Worm (Caenorhabditis elegans) whole organism, L1 larva: ENCODE measurements around the gene F58E6.6.

Source experiments
- C04F5.9 ChIP-seq: sonication (generic microtip); optimal IDR thresholded peaks from 2 replicates; lab custom pipeline; 2016; ENCODE audit warnings: missing genetic modification characterization, missing compliant biosample characterization
- C16A3.4 ChIP-seq: fragments of 150-350 bp; optimal IDR thresholded peaks from 2 replicates; lab custom pipeline; 2014; ENCODE audit warnings: missing biosample characterization, missing genetic modification characterization
- C34B4.2 ChIP-seq: sonication (generic microtip); optimal IDR thresholded peaks from 2 replicates; lab custom pipeline; 2017; ENCODE audit warnings: mild to moderate bottlenecking, missing genetic modification characterization, missing compliant biosample characterization
- F16B12.6 ChIP-seq: fragments of 150-350 bp; optimal IDR thresholded peaks from 2 replicates; lab custom pipeline; 2014; ENCODE audit warnings: missing biosample characterization, missing genetic modification characterization
- alr-1 ChIP-seq: fragments of 200-800 bp; sonication (Bioruptor generic); optimal IDR thresholded peaks from 2 replicates; lab custom pipeline; 2018; ENCODE audit warnings: borderline replicate concordance, mild to moderate bottlenecking, missing genetic modification characterization, missing compliant biosample characterization
- aly-2 ChIP-seq: fragments of 150-350 bp; optimal IDR thresholded peaks from 2 replicates; lab custom pipeline; 2014; ENCODE audit warnings: missing biosample characterization, missing genetic modification characterization
- ama-1 ChIP-seq: fragments of 150-350 bp; optimal IDR thresholded peaks from 2 replicates; lab custom pipeline; 2014
- ceh-63 ChIP-seq: fragments of 200-800 bp; sonication (Bioruptor generic); optimal IDR thresholded peaks from 2 replicates; lab custom pipeline; 2018; ENCODE audit warnings: mild to moderate bottlenecking, missing genetic modification characterization, missing compliant biosample characterization
- ceh-82 ChIP-seq, 3 experiments: fragments of 150-350 bp in 1 of 3; sonication (generic microtip) in 2 of 3; optimal IDR thresholded peaks; 2 replicates each; lab custom pipeline; 2014 to 2017; ENCODE audit warnings: missing biosample characterization in 3 of 3, missing genetic modification characterization in 3 of 3
- ceh-88 ChIP-seq: fragments of 200-800 bp; sonication (Bioruptor generic); IDR thresholded peaks from 2 replicates; pipeline ENCODE4 v1.3.6; 2022; ENCODE audit warnings: missing genetic modification characterization, missing compliant biosample characterization
- dpl-1 ChIP-seq, 3 experiments: fragments of 150-350 bp in 2 of 3; sonication (generic microtip) in 1 of 3; optimal IDR thresholded peaks; 2 replicates each; lab custom pipeline; 2014 to 2017; ENCODE audit warnings: missing biosample characterization in 3 of 3, missing genetic modification characterization in 3 of 3, missing genetic modification reagents in 3 of 3
- dsc-1 ChIP-seq: sonication (generic microtip); optimal IDR thresholded peaks from 2 replicates; lab custom pipeline; 2016; ENCODE audit warnings: mild to moderate bottlenecking, missing genetic modification characterization, missing compliant biosample characterization
- efl-1 ChIP-seq, 4 experiments: fragments of 150-350 bp; optimal IDR thresholded peaks in 3 of 4; peaks in 1 of 4; 1 replicate in 1 of 4; 2 replicates in 3 of 4; lab custom pipeline; 2014; ENCODE audit warnings: missing biosample characterization in 2 of 4, missing genetic modification characterization in 2 of 4, missing genetic modification reagents in 2 of 4
- efl-3 ChIP-seq: fragments of 200-800 bp; sonication (Bioruptor generic); optimal IDR thresholded peaks from 2 replicates; lab custom pipeline; 2018; ENCODE audit warnings: mild to moderate bottlenecking, missing genetic modification characterization, missing compliant biosample characterization
- egl-13 ChIP-seq: sonication (generic microtip); optimal IDR thresholded peaks from 2 replicates; lab custom pipeline; 2016; ENCODE audit warnings: missing genotype, missing genetic modification reagents, missing genetic modification characterization, missing compliant biosample characterization
- egl-27 ChIP-seq, 2 experiments: fragments of 150-350 bp in 1 of 2; sonication (generic microtip); optimal IDR thresholded peaks; 3 replicates each; lab custom pipeline; 2017 to 2018; ENCODE audit warnings: missing biosample characterization in 2 of 2, missing genetic modification characterization in 2 of 2, missing genetic modification reagents in 2 of 2
- fos-1 ChIP-seq: fragments of 150-350 bp; optimal IDR thresholded peaks from 2 replicates; lab custom pipeline; 2014; ENCODE audit warnings: missing biosample characterization, missing genetic modification characterization
- grh-1 ChIP-seq: fragments of 200-800 bp; sonication (Bioruptor generic); IDR thresholded peaks from 2 replicates; pipeline ENCODE4 v1.3.6; 2022; ENCODE audit warnings: missing genetic modification reagents, missing genetic modification characterization, missing compliant biosample characterization
- hlh-17 ChIP-seq: fragments of 200-800 bp; sonication (Bioruptor generic); optimal IDR thresholded peaks from 2 replicates; lab custom pipeline; 2018; ENCODE audit warnings: missing genetic modification characterization, mild to moderate bottlenecking, missing compliant biosample characterization, moderate library complexity, borderline replicate concordance
- hlh-4 ChIP-seq: sonication (generic microtip); optimal IDR thresholded peaks from 2 replicates; lab custom pipeline; 2016; ENCODE audit warnings: mild to moderate bottlenecking, missing genetic modification characterization, missing compliant biosample characterization
- irx-1 ChIP-seq: sonication (generic microtip); optimal IDR thresholded peaks from 2 replicates; lab custom pipeline; 2016; ENCODE audit warnings: missing genetic modification characterization, missing compliant biosample characterization
- isw-1 ChIP-seq: fragments of 200-800 bp; sonication (Bioruptor generic); IDR thresholded peaks from 2 replicates; pipeline ENCODE4 v1.3.6; 2022; ENCODE audit warnings: missing genetic modification characterization, missing compliant biosample characterization
- lin-15B ChIP-seq: fragments of 150-350 bp; sonication (generic microtip); optimal IDR thresholded peaks from 3 replicates; lab custom pipeline; 2014; ENCODE audit warnings: missing biosample characterization, missing genetic modification characterization
- lin-35 ChIP-seq, 2 experiments: fragments of 150-350 bp; optimal IDR thresholded peaks; 2 replicates each; lab custom pipeline; 2014; ENCODE audit warnings: missing biosample characterization in 2 of 2, missing genetic modification characterization in 2 of 2, missing genetic modification reagents in 2 of 2
- lir-3 ChIP-seq: sonication (generic microtip); optimal IDR thresholded peaks from 2 replicates; lab custom pipeline; 2016; ENCODE audit warnings: mild to moderate bottlenecking, missing genetic modification characterization, moderate library complexity, missing compliant biosample characterization; ENCODE audit not compliant: poor library complexity
- lsy-2 ChIP-seq, 2 experiments: fragments of 150-350 bp; optimal IDR thresholded peaks; 2 replicates each; lab custom pipeline; 2014; ENCODE audit warnings: missing biosample characterization in 2 of 2, missing genetic modification characterization in 2 of 2
- mdl-1 ChIP-seq, 2 experiments: fragments of 150-350 bp; optimal IDR thresholded peaks; 2 replicates each; lab custom pipeline; 2014 to 2017; ENCODE audit warnings: missing biosample characterization in 2 of 2, missing genetic modification characterization in 2 of 2, inconsistent platforms in 1 of 2
- mef-2 ChIP-seq: fragments of 150-350 bp; optimal IDR thresholded peaks from 2 replicates; lab custom pipeline; 2014; ENCODE audit warnings: missing biosample characterization, missing genetic modification characterization
- mep-1 ChIP-seq: fragments of 150-350 bp; optimal IDR thresholded peaks from 2 replicates; lab custom pipeline; 2014; ENCODE audit warnings: missing biosample characterization, missing genetic modification characterization
- nhr-11 ChIP-seq: fragments of 150-350 bp; optimal IDR thresholded peaks from 2 replicates; lab custom pipeline; 2014; ENCODE audit warnings: missing biosample characterization, missing genetic modification characterization
- nhr-12 ChIP-seq: sonication (generic microtip); optimal IDR thresholded peaks from 2 replicates; lab custom pipeline; 2017; ENCODE audit warnings: missing biosample characterization, missing genetic modification characterization
- nhr-19 ChIP-seq: fragments of 200-800 bp; sonication (Bioruptor generic); conservative IDR thresholded peaks from 2 replicates; pipeline ENCODE4 v1.3.6; 2022; ENCODE audit warnings: missing genetic modification characterization, missing compliant biosample characterization
- nhr-20 ChIP-seq: sonication (generic microtip); optimal IDR thresholded peaks from 2 replicates; lab custom pipeline; 2016; ENCODE audit warnings: mild to moderate bottlenecking, missing genetic modification characterization, missing compliant biosample characterization
- nhr-28 ChIP-seq: fragments of 150-350 bp; optimal IDR thresholded peaks from 2 replicates; lab custom pipeline; 2014; ENCODE audit warnings: missing biosample characterization, missing genetic modification characterization
- nhr-71 ChIP-seq: sonication (generic microtip); optimal IDR thresholded peaks from 2 replicates; lab custom pipeline; 2016; ENCODE audit warnings: mild to moderate bottlenecking, missing genetic modification characterization, moderate library complexity, missing compliant biosample characterization
- nhr-76 ChIP-seq: sonication (generic microtip); optimal IDR thresholded peaks from 2 replicates; lab custom pipeline; 2017; ENCODE audit warnings: missing biosample characterization, missing genetic modification characterization
- nhr-84 ChIP-seq: sonication (generic microtip); optimal IDR thresholded peaks from 2 replicates; lab custom pipeline; 2017; ENCODE audit warnings: missing biosample characterization, missing genetic modification characterization
- pag-3 ChIP-seq: sonication (generic microtip); optimal IDR thresholded peaks from 2 replicates; lab custom pipeline; 2017; ENCODE audit warnings: missing genetic modification characterization, mild to moderate bottlenecking, missing compliant biosample characterization, antibody characterized with exemption, borderline replicate concordance; ENCODE audit not compliant: insufficient read depth
- pqm-1 ChIP-seq: sonication (generic microtip); optimal IDR thresholded peaks from 3 replicates; lab custom pipeline; 2017; ENCODE audit warnings: missing biosample characterization, missing genetic modification characterization
- skn-1 ChIP-seq: fragments of 150-350 bp; optimal IDR thresholded peaks from 2 replicates; lab custom pipeline; 2014; ENCODE audit warnings: missing biosample characterization, missing genetic modification characterization
- snpc-4 ChIP-seq: fragments of 150-350 bp; optimal IDR thresholded peaks from 2 replicates; lab custom pipeline; 2014; ENCODE audit warnings: missing biosample characterization, missing genetic modification characterization
- sup-37 ChIP-seq: fragments of 200-800 bp; sonication (Bioruptor generic); optimal IDR thresholded peaks from 2 replicates; lab custom pipeline; 2018; ENCODE audit warnings: mild to moderate bottlenecking, missing genetic modification characterization, missing compliant biosample characterization
- swsn-7 ChIP-seq: sonication (generic microtip); optimal IDR thresholded peaks from 2 replicates; lab custom pipeline; 2016; ENCODE audit warnings: missing genetic modification characterization, missing compliant biosample characterization
- tlp-1 ChIP-seq: fragments of 150-350 bp; optimal IDR thresholded peaks from 2 replicates; lab custom pipeline; 2014; ENCODE audit warnings: missing biosample characterization, missing genetic modification characterization
- unc-130 ChIP-seq: fragments of 150-350 bp; optimal IDR thresholded peaks from 2 replicates; lab custom pipeline; 2017; ENCODE audit warnings: missing biosample characterization, missing genetic modification characterization, inconsistent platforms
- unc-30 ChIP-seq: sonication (generic microtip); optimal IDR thresholded peaks from 2 replicates; lab custom pipeline; 2017; ENCODE audit warnings: missing biosample characterization, missing genetic modification characterization
- unc-62 ChIP-seq: fragments of 150-350 bp; optimal IDR thresholded peaks from 2 replicates; lab custom pipeline; 2014; ENCODE audit warnings: missing biosample characterization, missing genetic modification reagents, missing genetic modification characterization
- unc-86 ChIP-seq: sonication (generic microtip); optimal IDR thresholded peaks from 2 replicates; lab custom pipeline; 2016; ENCODE audit warnings: missing genetic modification characterization, missing compliant biosample characterization
- unc-98 ChIP-seq: fragments of 200-800 bp; sonication (Bioruptor generic); IDR thresholded peaks from 2 replicates; pipeline ENCODE4 v1.3.6; 2022; ENCODE audit warnings: missing genetic modification characterization, missing compliant biosample characterization
- zag-1 ChIP-seq: fragments of 150-350 bp; optimal IDR thresholded peaks from 2 replicates; lab custom pipeline; 2014; ENCODE audit warnings: missing biosample characterization, missing genetic modification characterization
- ztf-11 ChIP-seq, 2 experiments: sonication (generic microtip); optimal IDR thresholded peaks; 2 replicates each; lab custom pipeline; 2016 to 2017; ENCODE audit warnings: missing genetic modification characterization in 2 of 2, missing biosample characterization in 1 of 2, missing compliant biosample characterization in 1 of 2
- ztf-4 ChIP-seq: fragments of 150-350 bp; optimal IDR thresholded peaks from 2 replicates; lab custom pipeline; 2014; ENCODE audit warnings: missing biosample characterization, missing genetic modification characterization

F58E6.6 gene

DNA sequence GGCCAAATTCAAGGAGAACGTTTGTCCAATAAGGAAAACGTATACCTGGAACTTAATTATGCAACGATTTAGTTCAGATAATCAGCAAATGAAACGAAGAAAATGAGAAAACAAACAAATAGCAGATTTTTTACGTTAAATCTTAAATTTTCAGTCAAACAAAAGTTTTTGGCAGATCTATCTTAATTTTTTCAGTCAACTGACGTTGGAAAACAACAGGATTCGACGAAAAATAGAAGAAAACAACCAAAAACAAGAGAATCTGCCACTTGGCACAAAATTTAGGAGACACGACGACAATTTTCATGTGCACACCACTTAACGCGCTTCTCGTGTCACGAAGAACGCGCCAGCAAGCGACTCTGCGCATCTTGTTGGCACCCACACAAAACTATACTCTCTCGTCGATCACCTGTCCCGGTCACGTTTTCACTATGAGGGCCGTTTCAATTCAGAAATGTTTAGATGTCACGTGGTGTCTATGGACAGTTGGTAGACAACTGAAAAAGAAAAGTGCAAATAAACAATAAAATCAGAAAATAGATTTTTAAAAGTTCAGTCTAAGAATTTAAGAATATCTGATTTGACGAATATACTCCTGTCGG, 36.9 kb upstream of the F58E6.6 start, which contains the start of gene ztf-7:
Gene ztf-7, minus strand, starts transcription at position 51 of the 605 bp plus-strand sequence.
- peak; percentile 95 to 96 for TF ChIP-seq lsy-2 (tag; optimal IDR thresholded peaks at IDR 0.05; lab: Kevin White, UChicago)
- TF ChIP-seq unc-98 (GFP tag; lab: Robert Waterston, UW) = peak; percentile 87
- TF ChIP-seq dsc-1 = peak; percentile 95
- peak; percentile 97 for TF ChIP-seq C16A3.4 (tag; lab: Kevin White, UChicago)
- TF ChIP-seq dpl-1 (GFP tag; optimal IDR thresholded peaks at IDR 0.05; lab: Kevin White, UChicago) = peak; percentile 85 to 89 (median 87)
- peak; percentile 85 for TF ChIP-seq C04F5.9 (tag; lab: Kevin White, UChicago)
- peak; percentile 95 for TF ChIP-seq egl-13 (tag; lab: Kevin White, UChicago)
- no peak for TF ChIP-seq alr-1 (tag; lab: Kevin White, UChicago)
- TF ChIP-seq ceh-88 = peak; percentile 94
- peak; percentile 72 for TF ChIP-seq ama-1 (lab: Kevin White, UChicago)
- no peak for TF ChIP-seq hlh-4 (tag; lab: Kevin White, UChicago)
- peak; percentile 98 for TF ChIP-seq sup-37 (GFP tag; lab: Kevin White, UChicago)
- TF ChIP-seq fos-1 = peak; percentile 82
- peak; percentile 86 for TF ChIP-seq lir-3 (tag; lab: Kevin White, UChicago)
- TF ChIP-seq snpc-4 (tag; lab: Kevin White, UChicago) = peak; percentile 95
- TF ChIP-seq pag-3 (tag; lab: Kevin White, UChicago) = peak; percentile 55
- no peak for TF ChIP-seq hlh-17 (GFP tag; lab: Kevin White, UChicago)
- TF ChIP-seq pqm-1 = no peak
- peak; percentile 99 for TF ChIP-seq mep-1 (tag; lab: Kevin White, UChicago)
- peak; percentile 97 for TF ChIP-seq irx-1 (tag; lab: Kevin White, UChicago)
- TF ChIP-seq tlp-1 (tag; lab: Kevin White, UChicago) = no peak
- peak; percentile 100 for TF ChIP-seq nhr-20 (tag; lab: Kevin White, UChicago)
- TF ChIP-seq mef-2 = peak; percentile 90
- TF ChIP-seq ztf-4 (tag; lab: Kevin White, UChicago) = peak; percentile 95
- TF ChIP-seq mdl-1 (tag; optimal IDR thresholded peaks at IDR 0.05; lab: Kevin White, UChicago) = peak; percentile 59 to 100
- TF ChIP-seq ztf-11 (tag; optimal IDR thresholded peaks at IDR 0.05; lab: Kevin White, UChicago) = peak in 1 of 2 experiments; percentile 87
- peak; percentile 75 for TF ChIP-seq lin-15B (tag; lab: Kevin White, UChicago)
- TF ChIP-seq unc-62 (GFP tag; lab: Kevin White, UChicago) = no peak
- peak; percentile 97 for TF ChIP-seq unc-86 (tag; lab: Kevin White, UChicago)
- TF ChIP-seq efl-1 (optimal IDR thresholded peaks at IDR 0.05; lab: Kevin White, UChicago) = peak; percentile 91 to 93
- TF ChIP-seq efl-1 (GFP tag; optimal IDR thresholded peaks at IDR 0.05 in 1 of 2; lab: Kevin White, UChicago) = peak; percentile 83 to 99
- no peak for TF ChIP-seq nhr-28
- TF ChIP-seq aly-2 = peak; percentile 62
- TF ChIP-seq egl-27 (tag; optimal IDR thresholded peaks at IDR 0.05; lab: Kevin White, UChicago) = no peak
- TF ChIP-seq C34B4.2 (tag; lab: Kevin White, UChicago) = peak; percentile 61
- TF ChIP-seq grh-1 = peak; percentile 96
- no peak for TF ChIP-seq unc-30 (tag; lab: Kevin White, UChicago)
- TF ChIP-seq nhr-71 (tag; lab: Kevin White, UChicago) = peak; percentile 100
- peak; percentile 90 to 94 for TF ChIP-seq lin-35 (GFP tag; optimal IDR thresholded peaks at IDR 0.05; lab: Kevin White, UChicago)
- TF ChIP-seq nhr-19 = peak; percentile 99
- TF ChIP-seq ceh-82 (tag; optimal IDR thresholded peaks at IDR 0.05; lab: Kevin White, UChicago) = peak; percentile 85 to 94 (median 85)
- TF ChIP-seq isw-1 (GFP tag; lab: Robert Waterston, UW) = peak; percentile 96
- TF ChIP-seq ceh-63 (GFP tag; lab: Kevin White, UChicago) = no peak
- peak; percentile 98 for TF ChIP-seq swsn-7 (tag; lab: Kevin White, UChicago)
- TF ChIP-seq F16B12.6 (tag; lab: Kevin White, UChicago) = peak; percentile 69
- TF ChIP-seq nhr-84 (tag; lab: Kevin White, UChicago) = no peak
- peak; percentile 93 for TF ChIP-seq nhr-11 (tag; lab: Kevin White, UChicago)
- TF ChIP-seq skn-1 (tag; lab: Kevin White, UChicago) = peak; percentile 90
- TF ChIP-seq nhr-76 (tag; lab: Kevin White, UChicago) = no peak
- peak; percentile 66 for TF ChIP-seq efl-3 (GFP tag; lab: Kevin White, UChicago)
- peak; percentile 99 for TF ChIP-seq unc-130 (tag; lab: Kevin White, UChicago)
- TF ChIP-seq nhr-12 = no peak
- no peak for TF ChIP-seq zag-1 (tag; lab: Kevin White, UChicago)
